Worm (Caenorhabditis elegans) whole organism, midembryonic: ENCODE results near the gene C28D4.10.
"Not testable (repeated sequence)": the region's sequence is repeated elsewhere in the genome, so short reads cannot be mapped to it uniquely, and the experiment has no call there.

ENCODE experiments used
- cog-1 ChIP-seq: sonication (generic microtip); optimal IDR thresholded peaks from 2 replicates; lab custom pipeline; 2016; ENCODE audit warnings: missing genetic modification characterization, missing compliant biosample characterization
- flt-1 ChIP-seq: fragments of 200-800 bp; sonication (Bioruptor generic); IDR thresholded peaks from 2 replicates; pipeline ENCODE4 v1.3.6; 2022; ENCODE audit warnings: missing genetic modification characterization, missing compliant biosample characterization
- med-1 ChIP-seq: sonication (generic microtip); optimal IDR thresholded peaks from 2 replicates; lab custom pipeline; 2017; ENCODE audit warnings: missing genetic modification characterization, mild to moderate bottlenecking, missing compliant biosample characterization, antibody characterized with exemption, missing genetic modification reagents; ENCODE audit not compliant: insufficient read depth

DNA sequence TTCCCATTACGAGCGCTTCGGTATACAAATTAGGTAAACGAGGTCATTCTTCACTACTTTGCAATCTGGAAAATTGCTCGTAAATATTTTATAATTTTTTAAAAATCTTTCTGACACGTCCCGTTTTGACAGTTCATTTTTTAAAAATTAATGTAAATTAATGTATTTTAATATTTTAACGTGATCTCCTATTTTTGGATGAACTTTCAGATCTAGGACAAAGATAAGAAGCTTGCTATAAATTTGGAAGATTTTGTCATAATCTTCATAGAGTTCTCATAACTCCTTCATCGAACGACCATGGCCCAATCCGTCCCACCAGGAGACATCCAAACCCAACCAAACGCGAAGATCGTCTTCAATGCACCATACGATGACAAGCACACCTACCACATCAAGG, 49.6 kb upstream of the C28D4.10 start, which contains the start of gene msp-76:
- not testable (repeated sequence) for TF ChIP-seq med-1; flt-1 (GFP tag; lab: Robert Waterston, UW); cog-1 (tag; lab: Kevin White, UChicago)
